Fruit fly (Drosophila melanogaster) whole organism, embryonic: ENCODE measurements around the gene SkpE.

Experiments
- ATbp ChIP-seq: fragments of 200-800 bp; sonication (Bioruptor generic); optimal IDR thresholded peaks from 2 replicates; lab custom pipeline; 2017; ENCODE audit warnings: missing biosample characterization, mild to moderate bottlenecking, missing genetic modification characterization, missing genetic modification reagents
- Abd-B ChIP-seq: fragments of 200-800 bp; sonication (Bioruptor generic); optimal IDR thresholded peaks from 2 replicates; lab custom pipeline; 2018; ENCODE audit warnings: missing biosample characterization, mild to moderate bottlenecking, missing genetic modification characterization, moderate library complexity
- Adf1 ChIP-seq: fragments of 200-800 bp; sonication (Bioruptor generic); IDR thresholded peaks from 2 replicates; pipeline ENCODE4 v1.3.6; 2022; ENCODE audit warnings: missing biosample characterization, missing genetic modification characterization
- BEAF-32 ChIP-seq: fragments of 200-800 bp; sonication (Bioruptor generic); optimal IDR thresholded peaks from 3 replicates; lab custom pipeline; 2017; ENCODE audit warnings: missing biosample characterization, missing genetic modification characterization, mild to moderate bottlenecking, moderate library complexity, missing genetic modification reagents
- CG10654 ChIP-seq: fragments of 200-800 bp; sonication (Bioruptor generic); optimal IDR thresholded peaks from 2 replicates; lab custom pipeline; 2016; ENCODE audit warnings: missing biosample characterization, missing genetic modification characterization
- CG12155 ChIP-seq: fragments of 200-800 bp; sonication (Bioruptor generic); optimal IDR thresholded peaks from 3 replicates; lab custom pipeline; 2016; ENCODE audit warnings: missing biosample characterization, missing genetic modification characterization
- CG14667 ChIP-seq: fragments of 200-800 bp; sonication (Bioruptor generic); IDR thresholded peaks from 2 replicates; pipeline ENCODE4 v1.3.6; 2022; ENCODE audit warnings: missing biosample characterization, missing genetic modification characterization
- CG15601 ChIP-seq: fragments of 200-800 bp; sonication (Bioruptor generic); optimal IDR thresholded peaks from 3 replicates; lab custom pipeline; 2019; ENCODE audit warnings: missing biosample characterization, mild to moderate bottlenecking, missing genetic modification characterization, moderate library complexity
- CG17568 ChIP-seq: fragments of 200-800 bp; sonication (Bioruptor generic); optimal IDR thresholded peaks from 2 replicates; lab custom pipeline; 2018; ENCODE audit warnings: missing biosample characterization, mild to moderate bottlenecking, missing genetic modification characterization, moderate library complexity
- CG17802 ChIP-seq: fragments of 200-800 bp; sonication (Bioruptor generic); optimal IDR thresholded peaks from 2 replicates; lab custom pipeline; 2018; ENCODE audit warnings: missing biosample characterization, mild to moderate bottlenecking, missing genetic modification characterization, moderate library complexity
- CG31388 ChIP-seq: fragments of 200-800 bp; sonication (Bioruptor generic); optimal IDR thresholded peaks from 2 replicates; lab custom pipeline; 2016; ENCODE audit warnings: missing biosample characterization, missing genetic modification characterization
- CG6654 ChIP-seq: fragments of 200-800 bp; sonication (Bioruptor generic); optimal IDR thresholded peaks from 2 replicates; lab custom pipeline; 2017; ENCODE audit warnings: missing biosample characterization, mild to moderate bottlenecking, missing genetic modification characterization
- CG7372 ChIP-seq: fragments of 200-800 bp; sonication (Bioruptor generic); IDR thresholded peaks from 2 replicates; pipeline ENCODE4 v1.3.6; 2022; ENCODE audit warnings: missing biosample characterization, missing genetic modification characterization
- CG9437 ChIP-seq: fragments of 200-800 bp; sonication (Bioruptor generic); optimal IDR thresholded peaks from 2 replicates; lab custom pipeline; 2018; ENCODE audit warnings: missing biosample characterization, mild to moderate bottlenecking, missing genetic modification characterization
- CkIIα-i1 ChIP-seq: fragments of 200-800 bp; sonication (Bioruptor generic); IDR thresholded peaks from 2 replicates; pipeline ENCODE4 v1.3.6; 2022; ENCODE audit warnings: missing biosample characterization, missing genetic modification characterization
- CrebB ChIP-seq: fragments of 200-800 bp; sonication (Bioruptor generic); optimal IDR thresholded peaks from 3 replicates; lab custom pipeline; 2018; ENCODE audit warnings: missing biosample characterization, mild to moderate bottlenecking, missing genetic modification characterization
- Dbx ChIP-seq: fragments of 200-800 bp; sonication (Bioruptor generic); IDR thresholded peaks from 3 replicates; pipeline ENCODE4 v1.3.6; 2022; ENCODE audit warnings: missing biosample characterization, missing genetic modification characterization
- Hr3 ChIP-seq: fragments of 200-800 bp; sonication (Bioruptor generic); optimal IDR thresholded peaks from 3 replicates; lab custom pipeline; 2016; ENCODE audit warnings: missing biosample characterization, missing genetic modification characterization
- Jarid2 ChIP-seq: fragments of 200-800 bp; sonication (Bioruptor generic); optimal IDR thresholded peaks from 3 replicates; lab custom pipeline; 2017; ENCODE audit warnings: mild to moderate bottlenecking, missing biosample characterization, missing genetic modification reagents, missing genetic modification characterization
- Lpt ChIP-seq: fragments of >200 bp; optimal IDR thresholded peaks from 2 replicates; lab custom pipeline; 2018; ENCODE audit warnings: missing biosample characterization, missing genetic modification characterization
- Med ChIP-seq: fragments of 200-800 bp; sonication (Bioruptor generic); peaks from one replicate; lab custom pipeline; 2016; ENCODE audit warnings: missing biosample characterization, missing genetic modification characterization, mild to moderate bottlenecking, inconsistent platforms, moderate library complexity
- NfI ChIP-seq: fragments of 200-800 bp; sonication (Bioruptor generic); optimal IDR thresholded peaks from 3 replicates; lab custom pipeline; 2018; ENCODE audit warnings: missing biosample characterization, mild to moderate bottlenecking, missing genetic modification characterization, moderate library complexity
- Poxn ChIP-seq: fragments of 200-800 bp; sonication (Bioruptor generic); IDR thresholded peaks from 2 replicates; pipeline ENCODE4 v1.3.6; 2022; ENCODE audit warnings: missing biosample characterization, missing genetic modification characterization
- Sox100B ChIP-seq: fragments of 200-800 bp; sonication (Bioruptor generic); optimal IDR thresholded peaks from 3 replicates; lab custom pipeline; 2018; ENCODE audit warnings: missing biosample characterization, mild to moderate bottlenecking, missing genetic modification characterization
- Sry-β ChIP-seq: fragments of 200-800 bp; sonication (Bioruptor generic); optimal IDR thresholded peaks from 2 replicates; lab custom pipeline; 2018; ENCODE audit warnings: missing biosample characterization, mild to moderate bottlenecking, missing genetic modification characterization, moderate library complexity
- Tbp ChIP-seq: fragments of >200 bp; optimal IDR thresholded peaks from 2 replicates; lab custom pipeline; 2018; ENCODE audit warnings: missing biosample characterization, missing genetic modification characterization
- Usf ChIP-seq: fragments of 200-800 bp; sonication (Bioruptor generic); optimal IDR thresholded peaks from 2 replicates; lab custom pipeline; 2017; ENCODE audit warnings: missing genotype, missing biosample characterization, missing genetic modification characterization
- bbx ChIP-seq: fragments of 200-800 bp; sonication (Bioruptor generic); IDR thresholded peaks from 2 replicates; pipeline ENCODE4 v1.3.6; 2022; ENCODE audit warnings: missing biosample characterization, missing genetic modification characterization; ENCODE audit not compliant: partially characterized antibody
- cad ChIP-seq: fragments of >200 bp; optimal IDR thresholded peaks from 2 replicates; lab custom pipeline; 2017; ENCODE audit warnings: missing biosample characterization, missing genetic modification characterization
- crc ChIP-seq: fragments of 200-800 bp; sonication (Bioruptor generic); optimal IDR thresholded peaks from 2 replicates; lab custom pipeline; 2016; ENCODE audit warnings: missing biosample characterization, missing genetic modification characterization
- dmrt99B ChIP-seq: fragments of 200-800 bp; sonication (Bioruptor generic); optimal IDR thresholded peaks from 2 replicates; lab custom pipeline; 2018; ENCODE audit warnings: missing biosample characterization, mild to moderate bottlenecking, missing genetic modification characterization, moderate library complexity
- dpn ChIP-seq, 2 experiments: fragments of 200-800 bp; sonication (Bioruptor generic); optimal IDR thresholded peaks; 3 replicates each; lab custom pipeline; 2016; ENCODE audit warnings: missing biosample characterization in 2 of 2, missing genetic modification characterization in 2 of 2
- en ChIP-seq: fragments of 200-800 bp; sonication (Bioruptor generic); optimal IDR thresholded peaks from 2 replicates; lab custom pipeline; 2016; ENCODE audit warnings: missing biosample characterization, missing genetic modification characterization
- exex ChIP-seq: fragments of 200-800 bp; sonication (Bioruptor generic); optimal IDR thresholded peaks from 4 replicates; lab custom pipeline; 2018; ENCODE audit warnings: missing biosample characterization, mild to moderate bottlenecking, missing genetic modification characterization, moderate library complexity
- fd102C ChIP-seq: fragments of 200-800 bp; sonication (Bioruptor generic); optimal IDR thresholded peaks from 2 replicates; lab custom pipeline; 2018; ENCODE audit warnings: missing biosample characterization, mild to moderate bottlenecking, missing genetic modification characterization, moderate library complexity
- gce ChIP-seq: fragments of 200-800 bp; sonication (Bioruptor generic); IDR thresholded peaks from 3 replicates; pipeline ENCODE4 v1.3.6; 2022; ENCODE audit warnings: missing biosample characterization, missing genetic modification characterization
- grn ChIP-seq: fragments of 200-800 bp; sonication (Bioruptor generic); optimal IDR thresholded peaks from 3 replicates; lab custom pipeline; 2017; ENCODE audit warnings: missing biosample characterization, missing genetic modification characterization
- hkb ChIP-seq, 2 experiments: fragments of 200-800 bp in 1 of 2; fragments of >200 bp in 1 of 2; sonication (Bioruptor generic) in 1 of 2; IDR thresholded peaks in 1 of 2; optimal IDR thresholded peaks in 1 of 2; 2 replicates each; pipeline versions ENCODE4 v1.3.6 to Lab custom; 2017 to 2022; ENCODE audit warnings: missing biosample characterization in 1 of 2, missing genetic modification characterization in 1 of 2
- klu ChIP-seq: fragments of 200-800 bp; sonication (Bioruptor generic); IDR thresholded peaks from 2 replicates; pipeline ENCODE4 v1.3.6; 2022; ENCODE audit warnings: missing biosample characterization, missing genetic modification characterization
- lilli ChIP-seq: fragments of 200-800 bp; sonication (Bioruptor generic); optimal IDR thresholded peaks from 3 replicates; lab custom pipeline; 2016; ENCODE audit warnings: missing biosample characterization, missing genetic modification characterization
- onecut ChIP-seq: fragments of 200-800 bp; sonication (Bioruptor generic); IDR thresholded peaks from 2 replicates; pipeline ENCODE4 v1.3.6; 2022; ENCODE audit warnings: missing biosample characterization, missing genetic modification characterization
- pho ChIP-seq: fragments of 200-800 bp; sonication (Bioruptor generic); optimal IDR thresholded peaks from 2 replicates; lab custom pipeline; 2016; ENCODE audit warnings: missing biosample characterization, missing genetic modification characterization
- pum ChIP-seq: fragments of 200-800 bp; sonication (Bioruptor generic); optimal IDR thresholded peaks from 2 replicates; lab custom pipeline; 2016; ENCODE audit warnings: missing biosample characterization, missing genetic modification characterization
- sens ChIP-seq: fragments of 200-800 bp; sonication (Bioruptor generic); peaks from one replicate; lab custom pipeline; 2016; ENCODE audit warnings: missing biosample characterization, missing genetic modification characterization
- sim ChIP-seq: fragments of 200-800 bp; sonication (Bioruptor generic); IDR thresholded peaks from 2 replicates; pipeline ENCODE4 v1.3.6; 2022; ENCODE audit warnings: missing biosample characterization, missing genetic modification characterization
- slp2 ChIP-seq: fragments of 200-800 bp; sonication (Bioruptor generic); optimal IDR thresholded peaks from 2 replicates; lab custom pipeline; 2016; ENCODE audit warnings: missing biosample characterization, missing genetic modification characterization
- toy ChIP-seq: fragments of 200-800 bp; sonication (Bioruptor generic); IDR thresholded peaks from 2 replicates; pipeline ENCODE4 v1.3.6; 2022; ENCODE audit warnings: missing biosample characterization, missing genetic modification characterization
- ttk ChIP-seq: fragments of 200-800 bp; sonication (Bioruptor generic); IDR thresholded peaks from 2 replicates; pipeline ENCODE4 v2.1.2; 2022; ENCODE audit warnings: missing biosample characterization, missing genetic modification characterization
- vnd ChIP-seq: fragments of 200-800 bp; sonication (Bioruptor generic); IDR thresholded peaks from 3 replicates; pipeline ENCODE4 v1.3.6; 2022; ENCODE audit warnings: missing biosample characterization, missing genetic modification characterization; ENCODE audit not compliant: partially characterized antibody
- z ChIP-seq: fragments of 200-800 bp; sonication (Bioruptor generic); IDR thresholded peaks from 3 replicates; pipeline ENCODE4 v1.3.6; 2022; ENCODE audit warnings: missing biosample characterization, missing genetic modification characterization

SkpE gene

DNA sequence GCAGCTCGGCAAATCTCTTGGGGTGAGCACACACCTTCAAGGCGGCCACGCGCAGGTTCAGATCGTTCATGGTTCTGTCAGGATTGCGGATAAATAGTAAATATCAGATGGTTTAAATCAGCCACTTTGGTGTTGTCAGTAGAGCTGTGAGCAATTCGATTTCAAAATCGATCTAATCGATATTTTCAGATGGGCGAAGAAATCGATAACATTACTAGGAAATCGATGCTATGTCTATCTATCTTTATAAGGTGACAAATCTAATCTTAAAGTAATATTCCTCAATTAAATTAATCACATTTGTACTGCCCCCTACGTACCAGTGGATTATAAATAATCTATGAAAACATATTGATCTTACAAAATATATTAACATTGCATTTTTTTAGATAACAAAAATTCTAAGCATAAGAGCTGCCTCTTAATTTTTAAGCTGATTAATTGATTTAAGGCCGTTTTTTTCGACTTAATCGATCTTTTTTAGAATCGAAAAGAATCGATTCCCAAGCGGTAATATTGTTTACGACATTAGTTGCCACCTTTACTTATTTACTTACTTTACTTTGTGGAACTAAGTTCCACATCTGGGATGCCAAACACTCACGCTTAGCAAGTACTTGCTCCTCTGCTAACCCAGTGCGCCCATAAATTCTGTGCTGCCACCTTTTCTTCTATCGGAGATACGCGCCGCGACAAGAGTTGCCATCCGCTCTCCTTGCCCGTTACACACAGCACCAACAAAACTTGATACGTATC is 41.7 kb upstream of the SkpE start, which contains the start of gene THADA (continued):
- no peak for TF ChIP-seq hkb (optimal IDR thresholded peaks at IDR 0.05; lab: Kevin White, UChicago)
- TF ChIP-seq hkb (GFP tag; IDR thresholded peaks at IDR 0.05; lab: Robert Waterston, UW), result 0 out of 2 replicates have a peak, but pooled peaks have one; percentile 48
- no peak for TF ChIP-seq sim
- TF ChIP-seq Poxn (GFP tag; lab: Robert Waterston, UW), result no peak
- TF ChIP-seq dmrt99B (tag; lab: Kevin White, UChicago), result no peak
- TF ChIP-seq Tbp, result no peak
- TF ChIP-seq crc (GFP tag; lab: Kevin White, UChicago), result no peak
- peak; percentile 61 for TF ChIP-seq CG17802 (tag; lab: Kevin White, UChicago)
- TF ChIP-seq CG15601 (tag; lab: Kevin White, UChicago), result peak; percentile 39
- no peak for TF ChIP-seq slp2
- no peak for TF ChIP-seq toy (GFP tag; lab: Robert Waterston, UW)
- peak; percentile 43 for TF ChIP-seq Abd-B (GFP tag; lab: Kevin White, UChicago)
- TF ChIP-seq ATbp, result no peak
- TF ChIP-seq gce, result no peak
- TF ChIP-seq Usf (GFP tag; lab: Kevin White, UChicago), result no peak
- peak; percentile 85 for TF ChIP-seq sens
- TF ChIP-seq CrebB (tag; lab: Kevin White, UChicago), result no peak
- no peak for TF ChIP-seq Adf1 (GFP tag; lab: Robert Waterston, UW)
- TF ChIP-seq bbx (GFP tag; lab: Robert Waterston, UW), result peak; percentile 97
- no peak for TF ChIP-seq Lpt (GFP tag; lab: Kevin White, UChicago)
- TF ChIP-seq z (GFP tag; lab: Robert Waterston, UW), result no peak
- no peak for TF ChIP-seq CG6654 (GFP tag; lab: Kevin White, UChicago)
- TF ChIP-seq Jarid2 (GFP tag; lab: Kevin White, UChicago), result no peak
- TF ChIP-seq grn (GFP tag; lab: Kevin White, UChicago), result peak; percentile 6
- TF ChIP-seq Sry-β (GFP tag; lab: Kevin White, UChicago), result peak; percentile 43
- no peak for TF ChIP-seq Sox100B (GFP tag; lab: Kevin White, UChicago)
- TF ChIP-seq Dbx (GFP tag; lab: Robert Waterston, UW), result 0 out of 3 replicates have a peak, but pooled peaks have one; percentile 42
- peak; percentile 46 for TF ChIP-seq Hr3 (GFP tag; lab: Kevin White, UChicago)
- TF ChIP-seq Med (GFP tag; lab: Kevin White, UChicago), result peak; percentile 94
- no peak for TF ChIP-seq exex (tag; lab: Kevin White, UChicago)
- TF ChIP-seq CG9437 (GFP tag; lab: Kevin White, UChicago), result peak; percentile 63
- no peak for TF ChIP-seq CG12155 (GFP tag; lab: Kevin White, UChicago)
- TF ChIP-seq vnd (GFP tag; lab: Robert Waterston, UW), result peak; percentile 87
- TF ChIP-seq CG7372 (GFP tag; lab: Robert Waterston, UW), result no peak
- TF ChIP-seq cad (GFP tag; lab: Kevin White, UChicago), result no peak
- TF ChIP-seq NfI, result peak; percentile 10
- peak; percentile 74 for TF ChIP-seq lilli
- peak; percentile 98 for TF ChIP-seq BEAF-32
- no peak for TF ChIP-seq CG14667 (GFP tag; lab: Robert Waterston, UW)
- TF ChIP-seq onecut (GFP tag; lab: Robert Waterston, UW), result no peak
- no peak for TF ChIP-seq fd102C
- no peak for TF ChIP-seq en
- no peak for TF ChIP-seq CkIIα-i1 (GFP tag; lab: Robert Waterston, UW)
- TF ChIP-seq CG10654 (GFP tag; lab: Kevin White, UChicago), result no peak
- TF ChIP-seq CG17568 (GFP tag; lab: Kevin White, UChicago), result no peak
- TF ChIP-seq pum (GFP tag; lab: Kevin White, UChicago), result no peak
- peak; percentile 31 to 36 for TF ChIP-seq dpn (GFP tag; optimal IDR thresholded peaks at IDR 0.05; lab: Kevin White, UChicago)
- TF ChIP-seq klu (GFP tag; lab: Robert Waterston, UW), result no peak
- TF ChIP-seq CG31388 (GFP tag; lab: Kevin White, UChicago), result no peak
- TF ChIP-seq ttk (GFP tag; lab: Robert Waterston, UW), result no peak
- TF ChIP-seq pho (GFP tag; lab: Kevin White, UChicago), result peak; percentile 26
